Worm (Caenorhabditis elegans) whole organism, mixed stage, embryonic: ENCODE measurements around the gene F37H8.6.

Source experiments
- bed-3 ChIP-seq: fragments of 200-800 bp; sonication (Bioruptor generic); optimal IDR thresholded peaks from 3 replicates; lab custom pipeline; 2018; ENCODE audit warnings: mild to moderate bottlenecking, missing genetic modification characterization, moderate library complexity, missing compliant biosample characterization
- elt-1 ChIP-seq: sonication (generic microtip); optimal IDR thresholded peaks from 2 replicates; lab custom pipeline; 2017; ENCODE audit warnings: missing genetic modification characterization, mild to moderate bottlenecking, missing compliant biosample characterization, antibody characterized with exemption, moderate library complexity, borderline replicate concordance; ENCODE audit not compliant: insufficient read depth
- elt-3 ChIP-seq: fragments of 150-350 bp; optimal IDR thresholded peaks from 2 replicates; lab custom pipeline; 2014; ENCODE audit warnings: missing biosample characterization, missing genetic modification characterization
- mab-5 ChIP-seq: fragments of 150-350 bp; optimal IDR thresholded peaks from 2 replicates; lab custom pipeline; 2014; ENCODE audit warnings: missing biosample characterization, missing genetic modification characterization
- mep-1 ChIP-seq: fragments of 150-350 bp; optimal IDR thresholded peaks from 2 replicates; lab custom pipeline; 2017; ENCODE audit warnings: missing biosample characterization, missing genetic modification reagents, missing genetic modification characterization, inconsistent platforms
- nhr-12 ChIP-seq: fragments of 150-350 bp; optimal IDR thresholded peaks from 2 replicates; lab custom pipeline; 2014; ENCODE audit warnings: missing biosample characterization, missing genetic modification characterization
- nhr-28 ChIP-seq: fragments of 150-350 bp; optimal IDR thresholded peaks from 2 replicates; lab custom pipeline; 2014; ENCODE audit warnings: missing biosample characterization, missing genetic modification characterization
- sem-2 ChIP-seq: fragments of 200-800 bp; sonication (Bioruptor generic); optimal IDR thresholded peaks from 2 replicates; lab custom pipeline; 2018; ENCODE audit warnings: mild to moderate bottlenecking, missing genetic modification characterization, missing compliant biosample characterization
- snpc-4 ChIP-seq: fragments of 150-350 bp; optimal IDR thresholded peaks from 2 replicates; lab custom pipeline; 2014; ENCODE audit warnings: missing biosample characterization, missing genetic modification characterization
- sptf-1 ChIP-seq: sonication (generic microtip); optimal IDR thresholded peaks from 2 replicates; lab custom pipeline; 2017; ENCODE audit warnings: mild to moderate bottlenecking, missing genetic modification characterization, moderate library complexity, missing compliant biosample characterization

DNA sequence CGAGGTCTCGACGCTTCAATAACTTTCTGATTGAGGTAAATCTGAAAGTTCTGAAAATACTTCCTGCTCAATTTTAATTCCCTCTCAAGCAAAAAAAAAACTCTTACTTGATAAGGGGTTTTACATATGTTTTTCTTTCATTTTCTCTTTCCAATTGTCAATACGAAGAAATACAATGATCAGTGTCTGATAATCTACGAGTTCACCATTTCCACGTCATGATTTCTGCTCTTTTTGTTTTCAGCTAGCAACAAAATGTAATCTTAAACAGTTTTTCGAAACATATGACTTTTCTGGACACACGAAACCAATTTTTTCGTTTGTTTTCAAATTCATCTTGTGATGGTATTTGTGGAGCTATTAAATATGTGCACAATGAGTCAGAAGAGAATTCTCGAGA, 21.1 kb downstream of the F37H8.6 start:
- TF ChIP-seq bed-3 (GFP tag; lab: Kevin White, UChicago): no peak
- TF ChIP-seq mep-1 (tag; lab: Kevin White, UChicago): no peak
- no peak for TF ChIP-seq sem-2
- TF ChIP-seq mab-5 (tag; lab: Kevin White, UChicago): no peak
- TF ChIP-seq sptf-1: no peak
- no peak for TF ChIP-seq nhr-12 (tag; lab: Kevin White, UChicago)
- no peak for TF ChIP-seq elt-3 (tag; lab: Kevin White, UChicago)
- TF ChIP-seq snpc-4 (tag; lab: Kevin White, UChicago): no peak
- no peak for TF ChIP-seq nhr-28 (tag; lab: Kevin White, UChicago)
- TF ChIP-seq elt-1: no peak
